Fruit fly (Drosophila melanogaster): ENCODE results near the gene fne.

The fne gene

DNA sequence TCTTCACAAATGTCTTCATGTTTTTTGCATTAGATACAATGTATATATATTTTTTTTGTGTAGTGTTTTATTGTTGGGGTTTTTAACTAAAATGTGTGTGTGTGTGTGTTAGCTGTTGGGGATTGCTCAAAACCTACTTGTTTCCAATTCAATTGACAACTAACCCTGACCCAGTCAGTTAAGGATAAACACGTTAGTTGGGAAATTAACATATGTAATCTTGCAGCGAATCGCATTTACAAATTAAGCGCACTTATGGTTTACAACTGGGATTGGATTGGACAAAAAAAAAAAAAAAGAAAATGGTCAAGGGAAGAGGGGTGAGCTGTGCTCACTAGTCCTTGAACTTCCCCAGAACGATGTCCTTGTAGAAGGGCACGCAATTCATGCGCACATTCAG is 18.7 kb upstream of the fne start, which contains the start of gene CG32650:
Gene CG32650, minus strand, starts transcription at position 101 of the 400 bp plus-strand sequence.
- no peak for TF ChIP-seq CG34367 (tag; optimal IDR thresholded peaks at IDR 0.05)
- no peak for TF ChIP-seq fd96Ca (GFP tag; IDR thresholded peaks at IDR 0.05)
- TF ChIP-seq Pif1B (GFP tag; optimal IDR thresholded peaks at IDR 0.05): no peak
- no peak for TF ChIP-seq rn (GFP tag; IDR thresholded peaks at IDR 0.05)
- TF ChIP-seq Ets98B (GFP tag; IDR thresholded peaks at IDR 0.05): no peak
- no peak for TF ChIP-seq Snoo (tag; optimal IDR thresholded peaks at IDR 0.05)
- TF ChIP-seq CG32121 (GFP tag; IDR thresholded peaks at IDR 0.05): no peak
- no peak for TF ChIP-seq CG12605 (GFP tag; IDR thresholded peaks at IDR 0.05)
- no peak for TF ChIP-seq CG14655 (GFP tag; optimal IDR thresholded peaks at IDR 0.05)
- TF ChIP-seq CG9948 (tag; optimal IDR thresholded peaks at IDR 0.05): no peak
- TF ChIP-seq CG10348 (GFP tag; IDR thresholded peaks at IDR 0.05): no peak
- TF ChIP-seq EcR (GFP tag; optimal IDR thresholded peaks at IDR 0.05): no peak
- no peak for TF ChIP-seq CG4496 (GFP tag; IDR thresholded peaks at IDR 0.05)
- no peak for TF ChIP-seq CG13204 (GFP tag; optimal IDR thresholded peaks at IDR 0.05)
- no peak for TF ChIP-seq CG17806 (tag; optimal IDR thresholded peaks at IDR 0.05)
- no peak for TF ChIP-seq Pif1A (GFP tag; optimal IDR thresholded peaks at IDR 0.05)
- TF ChIP-seq gl (tag; optimal IDR thresholded peaks at IDR 0.05): no peak

dm6 chrX:12900718-12901442 is 16.4 kb upstream of the fne start, which contains the start of gene Coq8:
Gene Coq8, minus strand, starts transcription at chrX:12901114.
- TF ChIP-seq CG15710 (tag; optimal IDR thresholded peaks at IDR 0.05) (no peak), fd96Ca (GFP tag; IDR thresholded peaks at IDR 0.05) (0 out of 3 replicates have a peak, but pooled peaks have one; percentile 11), CG32121 (GFP tag; IDR thresholded peaks at IDR 0.05) (no peak)

- TF ChIP-seq Snoo (tag; optimal IDR thresholded peaks at IDR 0.05): no peak
- no peak for TF ChIP-seq CG14655 (GFP tag; optimal IDR thresholded peaks at IDR 0.05)
- 0 out of 3 replicates have a peak, but pooled peaks have one; percentile 20 for TF ChIP-seq fd96Ca (GFP tag; IDR thresholded peaks at IDR 0.05)
- 0 out of 2 replicates have a peak, but pooled peaks have one; percentile 8 for TF ChIP-seq CG32121 (GFP tag; IDR thresholded peaks at IDR 0.05)
- TF ChIP-seq CG10348 (GFP tag; IDR thresholded peaks at IDR 0.05): no peak
- TF ChIP-seq CG12605 (GFP tag; IDR thresholded peaks at IDR 0.05): peak; percentile 18; the same call in 1 of the 2 replicates
Measured at dm6 chrX:12903099-12903616, 14.1 kb upstream of the fne start, which contains the start of gene Flad1. Gene Flad1, minus strand, starts transcription at chrX:12903516.

DNA sequence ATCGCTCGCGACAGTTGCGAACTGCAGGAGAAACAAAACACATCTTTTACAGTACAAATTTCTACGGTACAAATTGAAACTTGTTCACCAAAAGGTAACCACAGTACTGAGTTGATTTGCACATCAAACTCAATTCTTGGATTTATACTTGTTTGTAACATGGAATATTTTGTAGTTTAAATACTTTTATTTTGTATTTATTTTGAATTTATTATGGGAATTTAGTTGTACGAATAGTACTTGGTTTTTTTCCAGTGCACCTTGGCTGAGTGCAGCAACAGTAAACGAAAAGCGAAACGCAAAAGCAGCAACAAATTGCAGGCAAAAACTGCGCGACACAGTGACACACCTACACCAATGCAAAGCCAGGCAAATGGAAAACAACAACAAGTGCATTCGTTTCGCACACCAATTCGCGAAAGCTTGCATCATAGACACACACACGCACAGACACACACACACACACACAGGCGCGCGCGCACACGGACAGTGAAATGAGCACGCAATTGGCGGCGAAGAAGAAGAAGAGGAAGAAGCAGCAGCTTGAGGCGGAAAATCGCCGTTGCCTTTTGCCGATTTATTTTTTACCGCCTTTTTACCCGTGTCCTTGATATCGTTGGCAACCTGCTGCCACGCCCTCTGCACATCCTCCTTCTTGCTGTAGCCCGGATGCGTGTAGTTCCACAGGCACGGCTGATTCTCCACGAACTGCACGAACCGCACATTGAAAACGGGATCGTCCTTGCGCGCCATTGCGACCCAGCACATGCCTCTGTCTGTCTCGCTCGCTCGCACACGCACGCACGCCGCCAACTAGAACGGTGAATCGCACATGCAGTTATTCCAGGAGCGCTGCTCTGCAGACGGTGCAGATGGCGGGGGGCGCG is 12.0 kb upstream of the fne start:
- TF ChIP-seq D1 (tag; optimal IDR thresholded peaks at IDR 0.05) (no peak), fd96Ca (GFP tag; IDR thresholded peaks at IDR 0.05) (peak; percentile 63; the same call in 2 of the 3 replicates), CG4496 (GFP tag; IDR thresholded peaks at IDR 0.05) (no peak), CG13204 (GFP tag; optimal IDR thresholded peaks at IDR 0.05) (peak; percentile 36), gl (tag; optimal IDR thresholded peaks at IDR 0.05) (no peak), CG34367 (tag; optimal IDR thresholded peaks at IDR 0.05) (peak; percentile 12), rn (GFP tag; IDR thresholded peaks at IDR 0.05) (peak; percentile 22; the same call in 1 of the 2 replicates), Snoo (tag; optimal IDR thresholded peaks at IDR 0.05) (peak; percentile 9), Ets98B (GFP tag; IDR thresholded peaks at IDR 0.05) (peak; percentile 80), CG9948 (tag; optimal IDR thresholded peaks at IDR 0.05) (peak; percentile 38), Pif1B (GFP tag; optimal IDR thresholded peaks at IDR 0.05) (peak; percentile 33), CG17806 (tag; optimal IDR thresholded peaks at IDR 0.05) (peak; percentile 22), CG12605 (GFP tag; IDR thresholded peaks at IDR 0.05) (peak; percentile 69), CG10348 (GFP tag; IDR thresholded peaks at IDR 0.05) (no peak), CG15710 (tag; optimal IDR thresholded peaks at IDR 0.05) (peak; percentile 28), Pif1A (GFP tag; optimal IDR thresholded peaks at IDR 0.05) (peak; percentile 52), CG32121 (GFP tag; IDR thresholded peaks at IDR 0.05) (peak; percentile 59), CG8159 (tag; optimal IDR thresholded peaks at IDR 0.05) (peak; percentile 42), CG8301 (tag; optimal IDR thresholded peaks at IDR 0.05) (peak; percentile 55), CG14655 (GFP tag; optimal IDR thresholded peaks at IDR 0.05) (peak; percentile 53)

DNA sequence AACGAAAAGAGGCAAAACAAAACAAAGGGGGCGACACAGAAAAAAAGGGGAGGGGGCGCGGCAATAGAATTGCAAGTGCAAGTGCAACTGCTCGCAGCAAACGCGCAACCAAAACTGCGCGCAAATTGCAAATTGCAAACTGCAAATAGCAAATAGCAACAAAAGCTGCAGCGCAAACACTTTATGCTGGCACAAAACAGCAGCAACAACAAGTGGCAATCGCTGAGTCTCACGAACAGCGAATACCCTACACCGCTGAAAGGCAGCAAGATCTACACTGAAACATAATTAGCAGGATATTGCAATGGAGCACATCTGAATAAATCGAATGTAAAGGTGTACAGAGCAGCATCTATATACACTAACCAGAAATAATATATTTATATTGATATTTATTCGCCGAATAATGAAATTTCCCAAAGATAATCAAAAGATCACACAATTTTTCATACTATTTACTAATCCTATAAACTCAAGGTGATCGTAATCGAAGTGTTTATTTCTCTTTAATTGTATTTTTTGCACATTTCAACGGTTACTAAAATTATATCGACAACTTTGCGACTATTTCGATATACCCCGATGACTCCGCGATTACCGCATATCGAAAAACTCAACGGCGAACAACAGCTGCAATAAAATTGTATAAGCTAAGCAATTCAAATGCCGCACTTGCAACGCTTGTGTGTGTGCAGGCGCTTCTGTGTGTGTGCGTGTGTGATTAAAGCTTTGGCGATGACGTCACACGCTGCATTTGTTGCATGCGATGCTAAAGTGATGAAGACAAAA is 11.2 kb upstream of the fne start, which contains the start of gene CG4404:
Gene CG4404, minus strand, starts transcription at position 118 of the 789 bp plus-strand sequence.
- TF ChIP-seq Ets98B (GFP tag; IDR thresholded peaks at IDR 0.05) (peak; percentile 48), CG4496 (GFP tag; IDR thresholded peaks at IDR 0.05) (peak; percentile 62; the same call in 2 of the 3 replicates), CG32121 (GFP tag; IDR thresholded peaks at IDR 0.05) (peak; percentile 42), Pif1B (GFP tag; optimal IDR thresholded peaks at IDR 0.05) (no peak), CG8301 (tag; optimal IDR thresholded peaks at IDR 0.05) (peak; percentile 11), CG17806 (tag; optimal IDR thresholded peaks at IDR 0.05) (no peak), fd96Ca (GFP tag; IDR thresholded peaks at IDR 0.05) (peak; percentile 68; the same call in 2 of the 3 replicates), CG14655 (GFP tag; optimal IDR thresholded peaks at IDR 0.05) (peak; percentile 24)

Measured in whole organism, pupa.